Worm (Caenorhabditis elegans): ENCODE measurements around the gene C34C12.12.

C34C12.12 gene

DNA sequence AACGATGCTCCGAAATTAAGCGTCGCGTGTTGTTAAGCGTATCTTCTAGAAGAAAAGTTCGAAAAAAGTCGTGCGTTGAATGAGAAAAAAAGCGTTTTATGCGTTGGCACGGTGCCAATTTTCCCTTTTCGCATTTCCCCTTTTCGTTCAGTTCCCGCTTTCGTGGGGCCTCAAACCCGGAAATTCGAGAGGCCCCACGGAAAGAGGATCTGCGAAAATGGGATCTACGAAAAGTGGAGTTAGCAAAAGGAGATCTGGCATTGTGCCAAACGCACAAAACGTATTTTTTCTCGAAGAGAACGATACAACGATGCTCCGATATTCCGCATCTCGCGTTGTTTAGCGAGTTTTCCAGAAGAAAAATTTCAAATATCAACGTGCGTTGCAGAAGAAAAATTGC is 46.9 kb downstream of the C34C12.12 start (continued):
- TF ChIP-seq snpc-4 (GFP tag; optimal IDR thresholded peaks at IDR 0.05) = no peak
- no peak for TF ChIP-seq snpc-4 (tag; optimal IDR thresholded peaks at IDR 0.05)
- TF ChIP-seq bed-2 (GFP tag; IDR thresholded peaks at IDR 0.05) = 0 out of 2 replicates have a peak, but pooled peaks have one; percentile 35
- TF ChIP-seq T26A5.8 (tag; optimal IDR thresholded peaks at IDR 0.05) = no peak
- no peak for TF ChIP-seq him-1 (tag; optimal IDR thresholded peaks at IDR 0.05)

DNA sequence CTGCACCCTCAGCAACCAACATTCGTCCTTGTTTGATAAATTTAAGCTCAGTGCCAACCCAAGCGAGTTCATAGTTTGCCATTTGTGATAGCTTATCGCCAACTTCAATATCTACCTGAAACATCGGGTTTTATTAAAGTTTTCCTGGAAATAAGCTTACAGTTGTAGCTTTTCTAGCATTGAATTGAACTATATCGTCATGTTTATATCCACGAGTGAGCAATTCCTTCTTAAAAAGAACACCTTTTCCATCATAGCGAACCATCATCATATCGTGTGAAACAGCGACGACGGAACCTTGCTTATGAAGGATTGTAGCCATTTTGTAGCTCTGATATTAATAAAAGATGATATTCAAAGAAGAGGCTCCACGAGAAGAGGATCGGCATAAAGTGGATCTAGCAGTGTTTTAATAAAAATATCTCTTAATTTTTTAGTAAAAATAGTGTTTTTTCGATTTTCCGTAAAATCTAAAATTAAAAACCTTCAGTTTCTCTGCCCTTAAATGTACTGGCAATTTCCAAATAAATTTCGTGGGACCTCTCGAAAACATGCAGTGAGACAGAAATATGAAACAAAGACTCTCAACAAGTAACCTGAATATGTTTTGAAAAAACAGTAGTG is 49.3 kb downstream of the C34C12.12 start, which contains the start of gene M01F1.8:
Gene M01F1.8 (minus strand): TSS at position 335 of the 624 bp plus-strand sequence.
- TF ChIP-seq lin-35 (GFP tag; optimal IDR thresholded peaks at IDR 0.05) (peak in 1 of 3 experiments; percentile 40), nfyb-1 (GFP tag; IDR thresholded peaks at IDR 0.05) (no peak), ceh-100 (GFP tag; IDR thresholded peaks at IDR 0.05) (0 out of 2 replicates have a peak, but pooled peaks have one; percentile 17), hsf-1 (GFP tag; IDR thresholded peaks at IDR 0.05) (0 out of 2 replicates have a peak, but pooled peaks have one; percentile 56), lin-54 (GFP tag; optimal IDR thresholded peaks at IDR 0.05) (peak; percentile 62), ztf-18 (tag; optimal IDR thresholded peaks at IDR 0.05) (peak; percentile 19), ama-1 (optimal IDR thresholded peaks at IDR 0.05) (no peak), ama-1 (GFP tag; optimal IDR thresholded peaks at IDR 0.05) (peak in 1 of 2 experiments; percentile 45), tlf-1 (GFP tag; optimal IDR thresholded peaks at IDR 0.05) (peak; percentile 2), F33H1.4 (GFP tag; IDR thresholded peaks at IDR 0.05) (peak; percentile 22; the same call in 1 of the 2 replicates), Y56A3A.18 (GFP tag; IDR thresholded peaks at IDR 0.05) (0 out of 2 replicates have a peak, but pooled peaks have one; percentile 26), B0336.3 (GFP tag; IDR thresholded peaks at IDR 0.05) (peak; percentile 20; the same call in 1 of the 2 replicates), lag-1 (GFP tag; IDR thresholded peaks at IDR 0.05) (no peak), unc-130 (GFP tag; optimal IDR thresholded peaks at IDR 0.05) (peak; percentile 61), T26A5.8 (tag; optimal IDR thresholded peaks at IDR 0.05) (peak; percentile 25), let-607 (tag; optimal IDR thresholded peaks at IDR 0.05) (no peak), snpc-1.3 (tag; optimal IDR thresholded peaks at IDR 0.05; ENCODE audit: insufficient read depth) (peak; percentile 33), madf-6 (GFP tag; IDR thresholded peaks at IDR 0.05) (peak; percentile 48), xnd-1 (tag; optimal IDR thresholded peaks at IDR 0.05) (no peak), lsl-1 (GFP tag; optimal IDR thresholded peaks at IDR 0.05) (peak; percentile 28), bed-1 (GFP tag; IDR thresholded peaks at IDR 0.05) (no peak), nfya-2 (GFP tag; IDR thresholded peaks at IDR 0.05) (0 out of 2 replicates have a peak, but pooled peaks have one; percentile 54), B0261.1 (tag; optimal IDR thresholded peaks at IDR 0.05) (no peak), hrde-1 (tag; optimal IDR thresholded peaks at IDR 0.05; ENCODE audit: borderline replicate concordance) (peak; percentile 63), him-1 (tag; optimal IDR thresholded peaks at IDR 0.05) (peak; percentile 52), Y67H2A.10 (GFP tag; conservative IDR thresholded peaks at IDR 0.05) (no peak), nhr-27 (tag; optimal IDR thresholded peaks at IDR 0.05) (peak; percentile 66), tbx-9 (tag; optimal IDR thresholded peaks at IDR 0.05; ENCODE audit: borderline replicate concordance) (no peak), Y53G8AR.9 (GFP tag; conservative IDR thresholded peaks at IDR 0.05) (0 out of 2 replicates have a peak, but pooled peaks have one; percentile 16), tbp1 (GFP tag; optimal IDR thresholded peaks at IDR 0.05) (peak; percentile 27), attf-6 (GFP tag; IDR thresholded peaks at IDR 0.05) (no peak)

DNA sequence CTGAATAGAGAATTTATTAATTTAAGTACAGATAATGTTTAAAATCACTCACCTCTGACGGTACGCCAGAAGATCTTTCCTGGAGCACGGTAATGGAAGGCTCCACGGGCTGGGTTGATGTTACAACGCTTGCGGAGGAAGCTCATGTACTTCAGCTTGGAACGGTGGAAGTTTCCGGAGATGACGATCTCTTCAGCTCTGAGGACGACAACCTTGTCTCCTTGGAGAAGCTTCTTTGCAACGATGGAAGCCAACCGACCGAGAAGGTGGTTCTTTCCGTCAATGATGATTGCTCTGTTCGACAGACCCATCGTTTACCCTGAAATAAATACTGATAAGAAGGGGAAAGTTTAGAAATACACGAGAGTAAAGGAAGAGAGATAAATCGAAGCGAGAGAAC is 50.3 kb downstream of the C34C12.12 start, which contains the start of gene rpl-16:
Gene rpl-16 (minus strand): TSS at position 319 of the 400 bp plus-strand sequence.
- TF ChIP-seq F39B2.1 (GFP tag; IDR thresholded peaks at IDR 0.05) (peak; percentile 34; the same call in 1 of the 2 replicates), mcd-1 (GFP tag; IDR thresholded peaks at IDR 0.05) (peak; percentile 46), ztf-3 (GFP tag; optimal IDR thresholded peaks at IDR 0.05) (no peak), ama-1 (optimal IDR thresholded peaks at IDR 0.05) (no peak), ama-1 (GFP tag; optimal IDR thresholded peaks at IDR 0.05) (peak in 1 of 2 experiments; percentile 67), hmg-20 (GFP tag; IDR thresholded peaks at IDR 0.05) (no peak), pbrm-1 (GFP tag; IDR thresholded peaks at IDR 0.05) (peak; percentile 31), attf-6 (GFP tag; IDR thresholded peaks at IDR 0.05) (0 out of 2 replicates have a peak, but pooled peaks have one; percentile 7), madf-8 (GFP tag; conservative IDR thresholded peaks at IDR 0.05) (no peak), fkh-3 (tag; optimal IDR thresholded peaks at IDR 0.05) (no peak), K11D2.4 (GFP tag; IDR thresholded peaks at IDR 0.05) (no peak), tlf-1 (GFP tag; optimal IDR thresholded peaks at IDR 0.05) (no peak), hsf-1 (GFP tag; IDR thresholded peaks at IDR 0.05) (peak; percentile 66; the same call in 1 of the 2 replicates), F49E8.2 (tag; optimal IDR thresholded peaks at IDR 0.05; ENCODE audit: insufficient read depth) (peak; percentile 38), Y53F4B.3 (GFP tag; IDR thresholded peaks at IDR 0.05) (no peak)
